Worm (Caenorhabditis elegans) whole organism, L2 larva: ENCODE measurements around the gene eif-3.B.

Experiments used
- nhr-11 ChIP-seq: fragments of 150-350 bp; optimal IDR thresholded peaks from 2 replicates; lab custom pipeline; 2014; ENCODE audit warnings: missing biosample characterization, missing genetic modification characterization
- snpc-4 ChIP-seq: fragments of 150-350 bp; optimal IDR thresholded peaks from 2 replicates; lab custom pipeline; 2014; ENCODE audit warnings: missing biosample characterization, missing genetic modification characterization

ce11 chrII:14822419-14822818 lies 27.2 kb downstream of the eif-3.B start:
- TF ChIP-seq nhr-11 (tag; lab: Kevin White, UChicago) (no peak), snpc-4 (tag; lab: Kevin White, UChicago) (peak; percentile 0)
